Worm (Caenorhabditis elegans) whole organism, mixed stage, embryonic: ENCODE measurements around the gene C01G10.15.

ENCODE experiments used
- M03D4.4 ChIP-seq: sonication (generic microtip); optimal IDR thresholded peaks from 2 replicates; lab custom pipeline; 2017; ENCODE audit warnings: mild to moderate bottlenecking, missing genetic modification characterization, missing compliant biosample characterization
- bed-3 ChIP-seq: fragments of 200-800 bp; sonication (Bioruptor generic); optimal IDR thresholded peaks from 3 replicates; lab custom pipeline; 2018; ENCODE audit warnings: mild to moderate bottlenecking, missing genetic modification characterization, moderate library complexity, missing compliant biosample characterization
- blmp-1 ChIP-seq: fragments of 150-350 bp; optimal IDR thresholded peaks from 2 replicates; lab custom pipeline; 2014; ENCODE audit warnings: missing biosample characterization, missing genetic modification characterization
- ceh-39 ChIP-seq: fragments of 150-350 bp; optimal IDR thresholded peaks from 2 replicates; lab custom pipeline; 2014; ENCODE audit warnings: missing biosample characterization, missing genetic modification characterization
- ceh-43 ChIP-seq: fragments of 200-800 bp; sonication (Bioruptor generic); optimal IDR thresholded peaks from 2 replicates; lab custom pipeline; 2018; ENCODE audit warnings: mild to moderate bottlenecking, missing genetic modification characterization, moderate library complexity, missing compliant biosample characterization
- ces-1 ChIP-seq: fragments of 150-350 bp; optimal IDR thresholded peaks from 2 replicates; lab custom pipeline; 2014; ENCODE audit warnings: missing biosample characterization, missing genetic modification reagents, missing genetic modification characterization
- drap-1 ChIP-seq: fragments of 200-800 bp; sonication (Bioruptor generic); optimal IDR thresholded peaks from 3 replicates; lab custom pipeline; 2018; ENCODE audit warnings: mild to moderate bottlenecking, missing genetic modification characterization, missing compliant biosample characterization
- elt-1 ChIP-seq: sonication (generic microtip); optimal IDR thresholded peaks from 2 replicates; lab custom pipeline; 2017; ENCODE audit warnings: missing genetic modification characterization, mild to moderate bottlenecking, missing compliant biosample characterization, antibody characterized with exemption, moderate library complexity, borderline replicate concordance; ENCODE audit not compliant: insufficient read depth
- flh-1 ChIP-seq: fragments of 200-800 bp; sonication (Bioruptor generic); optimal IDR thresholded peaks from 2 replicates; lab custom pipeline; 2018; ENCODE audit warnings: mild to moderate bottlenecking, missing genetic modification characterization, moderate library complexity, missing compliant biosample characterization
- ham-2 ChIP-seq: fragments of 200-800 bp; sonication (Bioruptor generic); optimal IDR thresholded peaks from 2 replicates; lab custom pipeline; 2018; ENCODE audit warnings: mild to moderate bottlenecking, missing genetic modification characterization, missing compliant biosample characterization
- hlh-1 ChIP-seq: fragments of 150-350 bp; optimal IDR thresholded peaks from 2 replicates; lab custom pipeline; 2014; ENCODE audit warnings: missing biosample characterization, missing genetic modification reagents, missing genetic modification characterization
- lin-13 ChIP-seq: fragments of 150-350 bp; optimal IDR thresholded peaks from 2 replicates; lab custom pipeline; 2014; ENCODE audit warnings: missing biosample characterization, missing genetic modification characterization
- lin-32 ChIP-seq: fragments of 200-800 bp; sonication (Bioruptor generic); optimal IDR thresholded peaks from 2 replicates; lab custom pipeline; 2018; ENCODE audit warnings: mild to moderate bottlenecking, missing genetic modification characterization, missing compliant biosample characterization
- lsy-2 ChIP-seq: fragments of 150-350 bp; optimal IDR thresholded peaks from 2 replicates; lab custom pipeline; 2014; ENCODE audit warnings: missing biosample characterization, missing genetic modification characterization
- mab-5 ChIP-seq: fragments of 150-350 bp; optimal IDR thresholded peaks from 2 replicates; lab custom pipeline; 2014; ENCODE audit warnings: missing biosample characterization, missing genetic modification characterization
- mep-1 ChIP-seq: fragments of 150-350 bp; optimal IDR thresholded peaks from 2 replicates; lab custom pipeline; 2017; ENCODE audit warnings: missing biosample characterization, missing genetic modification reagents, missing genetic modification characterization, inconsistent platforms
- mls-2 ChIP-seq: sonication (generic microtip); optimal IDR thresholded peaks from 2 replicates; lab custom pipeline; 2016; ENCODE audit warnings: mild to moderate bottlenecking, missing genetic modification characterization, moderate library complexity, missing compliant biosample characterization
- nhr-2 ChIP-seq: fragments of 150-350 bp; optimal IDR thresholded peaks from 2 replicates; lab custom pipeline; 2014; ENCODE audit warnings: missing biosample characterization, missing genetic modification characterization
- nhr-237 ChIP-seq: fragments of 150-350 bp; optimal IDR thresholded peaks from 2 replicates; lab custom pipeline; 2014; ENCODE audit warnings: missing biosample characterization, missing genetic modification characterization
- nhr-28 ChIP-seq: fragments of 150-350 bp; optimal IDR thresholded peaks from 2 replicates; lab custom pipeline; 2014; ENCODE audit warnings: missing biosample characterization, missing genetic modification characterization
- pha-4 ChIP-seq: fragments of 150-350 bp; optimal IDR thresholded peaks from 2 replicates; lab custom pipeline; 2018; ENCODE audit warnings: missing biosample characterization, missing genetic modification reagents, missing genetic modification characterization
- sem-2 ChIP-seq: fragments of 200-800 bp; sonication (Bioruptor generic); optimal IDR thresholded peaks from 2 replicates; lab custom pipeline; 2018; ENCODE audit warnings: mild to moderate bottlenecking, missing genetic modification characterization, missing compliant biosample characterization
- snpc-4 ChIP-seq: fragments of 150-350 bp; optimal IDR thresholded peaks from 2 replicates; lab custom pipeline; 2014; ENCODE audit warnings: missing biosample characterization, missing genetic modification characterization
- sptf-1 ChIP-seq: sonication (generic microtip); optimal IDR thresholded peaks from 2 replicates; lab custom pipeline; 2017; ENCODE audit warnings: mild to moderate bottlenecking, missing genetic modification characterization, moderate library complexity, missing compliant biosample characterization
- tbx-8 ChIP-seq: fragments of 200-800 bp; sonication (Bioruptor generic); optimal IDR thresholded peaks from 2 replicates; lab custom pipeline; 2018; ENCODE audit warnings: mild to moderate bottlenecking, missing genetic modification characterization, moderate library complexity, missing compliant biosample characterization
- unc-120 ChIP-seq: sonication (generic microtip); optimal IDR thresholded peaks from 2 replicates; lab custom pipeline; 2017; ENCODE audit warnings: missing genetic modification characterization, missing compliant biosample characterization; ENCODE audit not compliant: poor library complexity, severe bottlenecking
- unc-39 ChIP-seq: fragments of 150-350 bp; optimal IDR thresholded peaks from 2 replicates; lab custom pipeline; 2014; ENCODE audit warnings: missing biosample characterization, missing genetic modification characterization
- unc-62 ChIP-seq: fragments of 150-350 bp; optimal IDR thresholded peaks from 2 replicates; lab custom pipeline; 2014; ENCODE audit warnings: missing biosample characterization, missing genetic modification reagents, missing genetic modification characterization
- zip-8 ChIP-seq: fragments of 150-350 bp; optimal IDR thresholded peaks from 2 replicates; lab custom pipeline; 2014; ENCODE audit warnings: missing biosample characterization, missing genetic modification characterization
- ztf-11 ChIP-seq: fragments of 150-350 bp; optimal IDR thresholded peaks from 2 replicates; lab custom pipeline; 2014; ENCODE audit warnings: missing biosample characterization, missing genetic modification characterization

Gene C01G10.15

ce11 chrV:15087207-15087706, at the start of gene C01G10.15, which contains the start of gene C01G10.6:
C01G10.15 (minus strand) TSS chrV:15087307.
C01G10.6 (plus strand) TSS chrV:15087656.
- TF ChIP-seq M03D4.4 (tag; lab: Kevin White, UChicago): no peak
- no peak for TF ChIP-seq drap-1 (GFP tag; lab: Kevin White, UChicago)
- TF ChIP-seq ztf-11: no peak
- no peak for TF ChIP-seq elt-1 (tag; lab: Kevin White, UChicago)
- TF ChIP-seq nhr-28 (tag; lab: Kevin White, UChicago): no peak
- TF ChIP-seq unc-39: no peak
- no peak for TF ChIP-seq zip-8 (tag; lab: Kevin White, UChicago)
- TF ChIP-seq mep-1 (tag; lab: Kevin White, UChicago): no peak
- TF ChIP-seq ces-1: no peak
- no peak for TF ChIP-seq pha-4 (tag; lab: Kevin White, UChicago)
- no peak for TF ChIP-seq snpc-4
- TF ChIP-seq nhr-2 (tag; lab: Kevin White, UChicago): no peak
- no peak for TF ChIP-seq sem-2 (GFP tag; lab: Kevin White, UChicago)
- no peak for TF ChIP-seq tbx-8

DNA sequence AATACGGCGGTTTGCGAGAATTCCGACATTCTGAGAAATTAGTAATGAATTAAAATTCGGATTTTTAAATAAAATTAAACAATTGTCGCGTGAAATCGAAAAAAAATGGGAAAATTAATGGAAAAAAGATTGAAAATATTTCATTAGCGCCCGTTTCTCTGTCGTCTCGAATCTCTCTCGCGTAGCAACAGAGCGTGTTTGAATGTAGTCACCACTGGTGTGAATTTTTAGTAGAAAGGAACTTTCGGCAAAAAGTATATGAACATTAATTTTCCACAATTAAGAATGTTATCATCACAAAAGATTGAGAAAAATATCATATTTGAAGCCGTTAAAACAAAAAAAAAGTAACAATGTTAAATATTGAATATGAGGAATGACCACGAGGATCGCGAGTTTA, 49.7 kb upstream of the C01G10.15 start, which contains the start of gene aipl-1:
Gene aipl-1, minus strand, starts transcription at position 30 of the 400 bp plus-strand sequence.
- TF ChIP-seq sem-2 (GFP tag; lab: Kevin White, UChicago) (no peak), flh-1 (no peak), hlh-1 (tag; lab: Kevin White, UChicago) (peak; percentile 27), mls-2 (tag; lab: Kevin White, UChicago) (no peak), mep-1 (tag; lab: Kevin White, UChicago) (peak; percentile 80), lsy-2 (tag; lab: Kevin White, UChicago) (peak; percentile 71), ceh-39 (peak; percentile 21), ces-1 (peak; percentile 83), drap-1 (GFP tag; lab: Kevin White, UChicago) (no peak), elt-1 (tag; lab: Kevin White, UChicago) (no peak), zip-8 (tag; lab: Kevin White, UChicago) (no peak), unc-62 (no peak), ceh-43 (no peak), lin-13 (tag; lab: Kevin White, UChicago) (peak; percentile 21), pha-4 (tag; lab: Kevin White, UChicago) (peak; percentile 46), sptf-1 (tag; lab: Kevin White, UChicago) (peak; percentile 2), M03D4.4 (tag; lab: Kevin White, UChicago) (no peak), nhr-237 (tag; lab: Kevin White, UChicago) (peak; percentile 62), nhr-28 (tag; lab: Kevin White, UChicago) (no peak), nhr-2 (tag; lab: Kevin White, UChicago) (no peak)
- TF ChIP-seq, all 35 proteins: peak for 9

DNA sequence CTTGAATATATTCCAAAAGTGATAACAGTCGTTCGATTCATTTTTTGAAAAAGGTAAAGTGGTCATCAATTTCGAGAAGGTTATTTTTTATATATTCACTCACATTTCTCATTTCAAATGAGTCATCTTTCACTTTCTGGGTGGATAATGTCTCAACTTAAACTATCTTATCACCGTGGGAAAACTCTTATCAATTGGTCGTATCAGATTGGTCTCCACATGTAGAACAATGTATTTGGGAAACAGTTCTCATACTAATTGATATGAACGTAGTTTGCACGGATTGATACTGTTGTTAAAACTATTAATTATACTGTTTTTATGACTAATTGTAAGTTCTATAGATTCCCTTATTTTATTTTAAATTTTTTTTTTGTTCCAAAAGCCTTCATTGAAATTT, 46.7 kb upstream of the C01G10.15 start:
- TF ChIP-seq mab-5 (tag; lab: Kevin White, UChicago): no peak
- no peak for TF ChIP-seq unc-39
- TF ChIP-seq ceh-39: no peak
- TF ChIP-seq elt-1 (tag; lab: Kevin White, UChicago): no peak
- no peak for TF ChIP-seq ham-2 (GFP tag; lab: Kevin White, UChicago)

DNA sequence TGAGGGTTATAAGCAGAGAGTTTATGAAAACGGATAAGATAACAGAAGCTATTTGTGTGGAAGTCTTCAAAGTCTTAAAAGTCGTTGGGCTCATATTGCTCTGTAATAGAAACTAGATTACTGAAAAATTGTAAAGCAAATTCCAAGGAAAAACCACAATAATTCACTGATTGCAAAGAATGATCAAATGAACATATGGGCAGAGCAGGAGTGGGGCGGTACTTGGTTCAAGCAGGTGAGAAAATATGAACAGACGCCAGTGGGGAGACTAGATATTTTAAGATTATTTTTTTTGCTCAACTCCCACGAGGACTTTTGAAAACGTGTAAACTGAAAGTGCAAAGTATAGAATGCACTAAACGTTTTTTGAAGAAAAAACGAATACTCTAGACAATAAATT, 45.3 kb upstream of the C01G10.15 start, which contains the start of gene str-171:
Gene str-171, minus strand, starts transcription at position 101 of the 400 bp plus-strand sequence.
- TF ChIP-seq hlh-1 (tag; lab: Kevin White, UChicago) (no peak), unc-39 (no peak), ces-1 (no peak), lin-13 (tag; lab: Kevin White, UChicago) (no peak), ceh-39 (no peak), elt-1 (tag; lab: Kevin White, UChicago) (no peak), unc-120 (tag; lab: Kevin White, UChicago) (no peak), mab-5 (tag; lab: Kevin White, UChicago) (no peak), mep-1 (tag; lab: Kevin White, UChicago) (no peak), snpc-4 (no peak), blmp-1 (tag; lab: Kevin White, UChicago) (no peak), bed-3 (GFP tag; lab: Kevin White, UChicago) (no peak), flh-1 (no peak), drap-1 (GFP tag; lab: Kevin White, UChicago) (no peak), nhr-28 (tag; lab: Kevin White, UChicago) (no peak), ceh-43 (no peak), nhr-2 (tag; lab: Kevin White, UChicago) (no peak), nhr-237 (tag; lab: Kevin White, UChicago) (no peak)

DNA sequence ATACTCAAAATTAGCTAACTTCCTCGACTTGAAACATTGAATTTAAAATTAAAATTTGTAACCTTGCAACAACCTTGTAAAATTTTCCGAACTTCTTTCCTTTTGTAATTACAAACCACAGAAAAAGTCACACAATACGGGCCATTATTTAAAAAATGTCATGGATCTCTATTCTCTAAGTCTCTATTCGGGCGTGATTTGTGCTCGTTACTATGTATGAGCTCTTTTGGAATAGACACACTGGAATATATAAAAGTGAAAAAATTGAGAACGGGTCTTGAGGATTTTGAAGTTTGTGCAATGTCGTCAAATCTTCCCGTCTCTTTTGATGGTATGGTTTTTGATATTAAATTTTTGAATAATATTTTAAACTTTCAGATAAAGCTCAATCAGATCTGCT, 40.8 kb upstream of the C01G10.15 start, which contains the start of gene srr-7:
Gene srr-7, plus strand, starts transcription at position 301 of the 400 bp plus-strand sequence.
- no peak for TF ChIP-seq lin-32 (GFP tag; lab: Kevin White, UChicago)
